Worm (Caenorhabditis elegans) whole organism, L4/young adult: ENCODE measurements around the gene C45G9.15.

ENCODE experiments used
- dao-5 ChIP-seq: sonication (generic microtip); optimal IDR thresholded peaks from 2 replicates; lab custom pipeline; 2016; ENCODE audit warnings: missing genotype, missing genetic modification characterization, moderate library complexity, missing compliant biosample characterization
- him-1 ChIP-seq: sonication (generic microtip); optimal IDR thresholded peaks from 2 replicates; lab custom pipeline; 2016; ENCODE audit warnings: missing genotype, missing genetic modification reagents, missing genetic modification characterization, missing compliant biosample characterization

- TF ChIP-seq dao-5 (tag; lab: Kevin White, UChicago) (no peak), him-1 (tag; lab: Kevin White, UChicago) (no peak)
Observed at ce11 chrIII:5047175-5047574, 4.7 kb downstream of the C45G9.15 start, which contains the start of gene txbp-3.
